Fruit fly (Drosophila melanogaster): ENCODE measurements around the gene sdt.

Gene sdt

DNA sequence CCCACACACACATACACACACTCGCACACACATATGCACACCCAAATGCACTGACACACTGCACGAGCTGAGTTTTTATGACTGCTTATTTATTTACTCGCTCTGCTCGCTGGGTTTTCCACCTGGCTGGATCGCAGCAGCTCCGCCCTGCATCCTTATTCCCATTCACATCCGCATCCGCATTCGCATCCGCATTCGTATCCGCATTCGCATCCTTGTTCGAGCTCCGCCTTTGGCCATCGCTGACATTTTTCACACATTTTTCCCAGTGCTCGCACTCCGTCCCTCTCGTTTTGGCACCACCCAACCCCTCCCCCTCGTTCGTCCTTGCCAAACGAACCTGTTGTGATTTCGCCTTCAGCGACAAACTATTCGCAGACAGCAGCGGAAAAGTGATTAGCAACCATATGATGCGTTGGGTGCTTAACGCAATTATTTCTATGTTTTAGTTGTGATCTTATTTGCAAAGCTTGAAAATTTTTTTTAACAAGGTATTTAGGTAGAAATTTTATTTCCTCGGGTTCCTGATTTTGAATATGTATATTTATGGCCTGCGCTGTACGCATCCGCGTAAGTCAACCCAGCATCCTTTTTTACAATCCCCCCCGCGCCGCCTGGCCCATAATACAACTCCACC, 32.9 kb downstream of the sdt start (continued):
- TF ChIP-seq CG8632 (GFP tag; optimal IDR thresholded peaks at IDR 0.05) (peak; percentile 51), esn (GFP tag; optimal IDR thresholded peaks at IDR 0.05) (peak; percentile 57), Hr38 (GFP tag; optimal IDR thresholded peaks at IDR 0.05) (no peak), spab (GFP tag; optimal IDR thresholded peaks at IDR 0.05) (peak; percentile 72), topi (GFP tag; optimal IDR thresholded peaks at IDR 0.05) (peak; percentile 52), dsx (GFP tag; optimal IDR thresholded peaks at IDR 0.05; ENCODE audit: poor library complexity, severe bottlenecking) (peak; percentile 81), Met (GFP tag; optimal IDR thresholded peaks at IDR 0.05) (peak; percentile 57), CG10669 (GFP tag; optimal IDR thresholded peaks at IDR 0.05) (peak; percentile 84), Ets96B (tag; optimal IDR thresholded peaks at IDR 0.05) (peak; percentile 83), acj6 (GFP tag; optimal IDR thresholded peaks at IDR 0.05) (peak; percentile 65), CG9139 (GFP tag; optimal IDR thresholded peaks at IDR 0.05) (peak; percentile 71), lz (GFP tag; optimal IDR thresholded peaks at IDR 0.05) (peak; percentile 51), CG32006 (GFP tag; optimal IDR thresholded peaks at IDR 0.05) (peak; percentile 72), ss (GFP tag; optimal IDR thresholded peaks at IDR 0.05) (peak; percentile 80 to 83)

- TF ChIP-seq CG1621 (tag; optimal IDR thresholded peaks at IDR 0.05): peak; percentile 60
- peak; percentile 72 for TF ChIP-seq fd59A (GFP tag; optimal IDR thresholded peaks at IDR 0.05)
- no peak for TF ChIP-seq topi (GFP tag; optimal IDR thresholded peaks at IDR 0.05)
- TF ChIP-seq dsx (GFP tag; optimal IDR thresholded peaks at IDR 0.05; ENCODE audit: poor library complexity, severe bottlenecking): peak; percentile 53
- TF ChIP-seq Met (GFP tag; optimal IDR thresholded peaks at IDR 0.05): no peak
- peak; percentile 22 for TF ChIP-seq CG8632 (GFP tag; optimal IDR thresholded peaks at IDR 0.05)
- TF ChIP-seq Sox14 (GFP tag; optimal IDR thresholded peaks at IDR 0.05): peak; percentile 59
- peak; percentile 47 for TF ChIP-seq dac (GFP tag; optimal IDR thresholded peaks at IDR 0.05)
- TF ChIP-seq ss (GFP tag; optimal IDR thresholded peaks at IDR 0.05): peak; percentile 58 to 65
- peak; percentile 56 for TF ChIP-seq acj6 (GFP tag; optimal IDR thresholded peaks at IDR 0.05)
- peak; percentile 50 for TF ChIP-seq OdsH (GFP tag; optimal IDR thresholded peaks at IDR 0.05)
- peak; percentile 52; the same call in 2 of the 3 replicates for TF ChIP-seq eg (GFP tag; IDR thresholded peaks at IDR 0.05)
- TF ChIP-seq CG8119 (GFP tag; IDR thresholded peaks at IDR 0.05): peak; percentile 75
- no peak for TF ChIP-seq CG7368 (GFP tag; optimal IDR thresholded peaks at IDR 0.05)
- peak; percentile 41 to 49 for TF ChIP-seq salr (GFP tag; optimal IDR thresholded peaks at IDR 0.05)
- TF ChIP-seq CG10631 (GFP tag; optimal IDR thresholded peaks at IDR 0.05): peak; percentile 70
- peak; percentile 64 for TF ChIP-seq spab (GFP tag; optimal IDR thresholded peaks at IDR 0.05)
- TF ChIP-seq Ets96B (tag; optimal IDR thresholded peaks at IDR 0.05): peak; percentile 77
- no peak for TF ChIP-seq vri (GFP tag; optimal IDR thresholded peaks at IDR 0.05)
- TF ChIP-seq CG11294 (GFP tag; IDR thresholded peaks at IDR 0.05): peak; percentile 34; the same call in 1 of the 2 replicates
- no peak for TF ChIP-seq CG8319 (GFP tag; optimal IDR thresholded peaks at IDR 0.05)
- peak; percentile 48 for TF ChIP-seq Lpt (GFP tag; optimal IDR thresholded peaks at IDR 0.05)
- TF ChIP-seq Sox15 (GFP tag; optimal IDR thresholded peaks at IDR 0.05): no peak
- peak; percentile 54 for TF ChIP-seq achi (GFP tag; optimal IDR thresholded peaks at IDR 0.05)
- no peak for TF ChIP-seq fd85E (GFP tag; optimal IDR thresholded peaks at IDR 0.05)
- TF ChIP-seq CG34406 (GFP tag; optimal IDR thresholded peaks at IDR 0.05): peak; percentile 29
- TF ChIP-seq Sox102F (GFP tag; optimal IDR thresholded peaks at IDR 0.05): no peak
- peak; percentile 50 for TF ChIP-seq CG4318 (GFP tag; optimal IDR thresholded peaks at IDR 0.05)
- peak; percentile 18 for TF ChIP-seq CG6792 (GFP tag; optimal IDR thresholded peaks at IDR 0.05)
- peak; percentile 13 for TF ChIP-seq CG16779 (tag; optimal IDR thresholded peaks at IDR 0.05)
- TF ChIP-seq CG3919 (GFP tag; optimal IDR thresholded peaks at IDR 0.05): peak; percentile 57
- no peak for TF ChIP-seq fkh (GFP tag; optimal IDR thresholded peaks at IDR 0.05)
- peak; percentile 6 for TF ChIP-seq svp (GFP tag)
- peak; percentile 54 for TF ChIP-seq CG15336 (GFP tag; IDR thresholded peaks at IDR 0.05)
- peak; percentile 79 for TF ChIP-seq CG6808 (GFP tag; optimal IDR thresholded peaks at IDR 0.05)
- TF ChIP-seq Hr39 (GFP tag; optimal IDR thresholded peaks at IDR 0.05): no peak
- no peak for TF ChIP-seq lz (GFP tag; optimal IDR thresholded peaks at IDR 0.05)
- TF ChIP-seq Hr4 (GFP tag; optimal IDR thresholded peaks at IDR 0.05): peak; percentile 66
- peak; percentile 17 for TF ChIP-seq esn (GFP tag; optimal IDR thresholded peaks at IDR 0.05)
- no peak for TF ChIP-seq Hr38 (GFP tag; optimal IDR thresholded peaks at IDR 0.05)
- peak; percentile 53 for TF ChIP-seq Gug (GFP tag; IDR thresholded peaks at IDR 0.05)
- peak; percentile 74 for TF ChIP-seq CG10669 (GFP tag; optimal IDR thresholded peaks at IDR 0.05)
- no peak for TF ChIP-seq Eip93F (GFP tag; optimal IDR thresholded peaks at IDR 0.05)
Observed at dm6 chrX:8211731-8212468, 33.6 kb downstream of the sdt start.
